Worm (Caenorhabditis elegans) whole organism, L1 larva: ENCODE data around the gene C36C5.12.

Source experiments
- Y116A8C.19 ChIP-seq: sonication (generic microtip); optimal IDR thresholded peaks from 2 replicates; lab custom pipeline; 2016; ENCODE audit warnings: missing compliant biosample characterization, missing genetic modification characterization, borderline replicate concordance
- alr-1 ChIP-seq: fragments of 200-800 bp; sonication (Bioruptor generic); optimal IDR thresholded peaks from 2 replicates; lab custom pipeline; 2018; ENCODE audit warnings: borderline replicate concordance, mild to moderate bottlenecking, missing genetic modification characterization, missing compliant biosample characterization
- ceh-82 ChIP-seq, 3 experiments: fragments of 150-350 bp in 1 of 3; sonication (generic microtip) in 2 of 3; optimal IDR thresholded peaks; 2 replicates each; lab custom pipeline; 2014 to 2017; ENCODE audit warnings: missing biosample characterization in 3 of 3, missing genetic modification characterization in 3 of 3
- ceh-88 ChIP-seq: fragments of 200-800 bp; sonication (Bioruptor generic); IDR thresholded peaks from 2 replicates; pipeline ENCODE4 v1.3.6; 2022; ENCODE audit warnings: missing genetic modification characterization, missing compliant biosample characterization
- hpl-2 ChIP-seq: fragments of 150-350 bp; optimal IDR thresholded peaks from 2 replicates; lab custom pipeline; 2014; ENCODE audit warnings: missing biosample characterization, missing genetic modification reagents, missing genetic modification characterization
- mep-1 ChIP-seq: fragments of 150-350 bp; optimal IDR thresholded peaks from 2 replicates; lab custom pipeline; 2014; ENCODE audit warnings: missing biosample characterization, missing genetic modification characterization
- swsn-7 ChIP-seq: sonication (generic microtip); optimal IDR thresholded peaks from 2 replicates; lab custom pipeline; 2016; ENCODE audit warnings: missing genetic modification characterization, missing compliant biosample characterization
- unc-62 ChIP-seq: fragments of 150-350 bp; optimal IDR thresholded peaks from 2 replicates; lab custom pipeline; 2014; ENCODE audit warnings: missing biosample characterization, missing genetic modification reagents, missing genetic modification characterization
- unc-86 ChIP-seq: sonication (generic microtip); optimal IDR thresholded peaks from 2 replicates; lab custom pipeline; 2016; ENCODE audit warnings: missing genetic modification characterization, missing compliant biosample characterization
- zag-1 ChIP-seq: fragments of 150-350 bp; optimal IDR thresholded peaks from 2 replicates; lab custom pipeline; 2014; ENCODE audit warnings: missing biosample characterization, missing genetic modification characterization
- ztf-4 ChIP-seq: fragments of 150-350 bp; optimal IDR thresholded peaks from 2 replicates; lab custom pipeline; 2014; ENCODE audit warnings: missing biosample characterization, missing genetic modification characterization

DNA sequence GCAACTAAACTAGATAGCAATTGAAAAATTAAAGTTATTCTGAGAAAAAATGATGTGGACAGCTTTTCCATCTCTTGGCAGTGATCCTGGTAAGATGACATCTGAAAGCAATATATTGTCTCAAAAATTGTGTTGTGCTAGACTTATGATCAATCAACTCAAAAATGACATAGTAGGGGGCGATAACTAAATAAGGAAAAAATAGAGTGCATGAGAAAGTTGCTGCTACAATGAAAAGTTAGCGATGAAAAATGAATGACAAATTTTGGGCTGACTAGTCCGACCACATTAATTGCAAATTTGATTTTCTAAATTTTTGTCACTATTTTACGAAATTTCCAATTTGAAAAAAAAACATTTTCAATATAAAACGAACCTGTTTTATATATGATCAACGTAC, 18.0 kb downstream of the C36C5.12 start, which contains the start of gene srab-9:
- TF ChIP-seq ceh-82 (tag; optimal IDR thresholded peaks at IDR 0.05; lab: Kevin White, UChicago) (no peak), zag-1 (tag; lab: Kevin White, UChicago) (no peak), hpl-2 (no peak), ceh-88 (GFP tag; lab: Robert Waterston, UW) (no peak), ztf-4 (tag; lab: Kevin White, UChicago) (no peak), unc-86 (tag; lab: Kevin White, UChicago) (no peak), unc-62 (GFP tag; lab: Kevin White, UChicago) (no peak), Y116A8C.19 (tag; lab: Kevin White, UChicago) (no peak), swsn-7 (no peak), mep-1 (no peak), alr-1 (tag; lab: Kevin White, UChicago) (no peak)
